Worm (Caenorhabditis elegans): ENCODE results near the gene str-85.

DNA sequence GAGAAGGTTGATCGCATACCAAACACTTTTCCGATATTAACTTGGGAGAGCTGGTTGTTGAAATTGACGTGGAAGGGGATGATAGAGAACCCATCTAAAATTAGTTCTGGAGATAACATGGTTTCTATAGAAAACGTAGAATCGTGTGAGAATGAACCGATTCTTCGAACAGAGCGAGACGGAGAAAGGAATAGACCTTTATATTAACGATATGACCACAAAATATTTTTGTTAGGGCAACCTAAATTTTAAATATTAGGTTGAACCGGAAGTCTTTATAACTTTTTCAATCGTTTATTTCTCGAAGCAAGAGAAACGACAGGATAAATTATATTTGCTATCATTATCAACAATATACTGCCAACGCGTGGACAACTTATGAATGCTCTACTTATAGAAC lies 19.6 kb downstream of the str-85 start, which contains the start of gene nhr-219:
- TF ChIP-seq elt-3 (tag; optimal IDR thresholded peaks at IDR 0.05) (no peak), nhr-23 (tag; optimal IDR thresholded peaks at IDR 0.05) (no peak), nhr-237 (tag; optimal IDR thresholded peaks at IDR 0.05) (no peak), zag-1 (tag; optimal IDR thresholded peaks at IDR 0.05) (no peak), ama-1 (optimal IDR thresholded peaks at IDR 0.05) (no peak), lsy-2 (tag; optimal IDR thresholded peaks at IDR 0.05) (no peak), nhr-77 (tag; optimal IDR thresholded peaks at IDR 0.05) (no peak), lin-13 (GFP tag; optimal IDR thresholded peaks at IDR 0.05) (no peak), snpc-4 (tag; optimal IDR thresholded peaks at IDR 0.05) (no peak), nhr-25 (tag; optimal IDR thresholded peaks at IDR 0.05) (no peak), lin-39 (tag; optimal IDR thresholded peaks at IDR 0.05) (no peak), elt-1 (tag; optimal IDR thresholded peaks at IDR 0.05) (no peak), ceh-82 (tag; optimal IDR thresholded peaks at IDR 0.05) (no peak), unc-62 (GFP tag; optimal IDR thresholded peaks at IDR 0.05) (no peak)
